Fruit fly (Drosophila melanogaster) Kc167 (cell line): ENCODE measurements around the gene ifc.

Experiments
- Myc ChIP-seq: fragments of >200 bp; optimal IDR thresholded peaks from 2 replicates; lab custom pipeline; 2017; ENCODE audit warnings: missing external identifiers
- h ChIP-seq: fragments of >200 bp; optimal IDR thresholded peaks from 3 replicates; lab custom pipeline; 2018; ENCODE audit warnings: missing external identifiers
- insv ChIP-seq: fragments of >200 bp; optimal IDR thresholded peaks from 3 replicates; lab custom pipeline; 2018; ENCODE audit warnings: missing external identifiers
- psq ChIP-seq: fragments of >200 bp; optimal IDR thresholded peaks from 2 replicates; lab custom pipeline; 2017; ENCODE audit warnings: missing external identifiers

- TF ChIP-seq insv (lab: Kevin White, UChicago) (no peak), h (no peak), psq (lab: Kevin White, UChicago) (no peak), Myc (no peak)
Measured at dm6 chr2L:6031838-6032237, 45.7 kb downstream of the ifc start.
